Worm (Caenorhabditis elegans): ENCODE measurements around the gene gpa-2.

gpa-2 gene

DNA sequence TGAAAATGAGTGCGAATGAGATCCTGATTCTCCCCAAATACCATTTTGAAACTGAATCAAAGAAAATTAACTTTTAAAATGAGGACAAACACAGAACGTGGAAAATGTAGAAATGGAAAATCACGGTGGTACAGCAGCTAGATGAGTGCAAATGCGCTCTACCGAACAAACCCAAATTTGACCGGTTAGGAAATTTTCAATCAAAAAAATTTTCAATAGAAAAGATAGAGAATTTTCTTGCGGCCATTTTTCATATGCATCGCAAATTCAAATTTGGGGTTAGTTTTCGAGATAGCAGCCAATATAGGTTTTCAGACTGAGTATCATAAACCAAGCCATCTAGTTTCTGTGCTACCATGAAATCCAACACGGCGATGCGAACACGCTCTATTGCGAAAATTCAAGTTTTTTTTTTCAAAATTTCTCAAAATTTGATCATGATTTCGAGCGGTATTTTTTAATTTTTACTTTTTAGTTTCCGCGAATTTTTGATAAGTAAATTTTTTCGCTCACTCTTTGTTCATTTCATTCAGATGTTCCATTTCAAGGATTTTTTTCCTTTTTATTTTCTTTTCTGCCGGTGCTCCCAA is 42.7 kb downstream of the gpa-2 start, which contains the start of gene vha-18 (continued):
- TF ChIP-seq snpc-3.4 (tag; optimal IDR thresholded peaks at IDR 0.05) = peak; percentile 86
- TF ChIP-seq mxl-1 (tag; optimal IDR thresholded peaks at IDR 0.05) = no peak
- TF ChIP-seq attf-5 (GFP tag; optimal IDR thresholded peaks at IDR 0.05) = no peak
- peak; percentile 91 for TF ChIP-seq unc-130 (GFP tag; optimal IDR thresholded peaks at IDR 0.05)
- peak; percentile 94 for TF ChIP-seq madf-8 (GFP tag; conservative IDR thresholded peaks at IDR 0.05)
- peak; percentile 98 for TF ChIP-seq madf-6 (GFP tag; IDR thresholded peaks at IDR 0.05)
- no peak for TF ChIP-seq B0035.1 (tag; optimal IDR thresholded peaks at IDR 0.05)
- peak; percentile 92 for TF ChIP-seq dox-1 (GFP tag; IDR thresholded peaks at IDR 0.05)
- no peak for TF ChIP-seq fkh-3 (tag; optimal IDR thresholded peaks at IDR 0.05)
- TF ChIP-seq chd-7 (tag; optimal IDR thresholded peaks at IDR 0.05) = no peak
- no peak for TF ChIP-seq nfyb-1 (GFP tag; IDR thresholded peaks at IDR 0.05)
- TF ChIP-seq hrde-1 (tag; optimal IDR thresholded peaks at IDR 0.05; ENCODE audit: borderline replicate concordance) = peak; percentile 49
- TF ChIP-seq lir-1 (GFP tag; conservative IDR thresholded peaks at IDR 0.05) = peak; percentile 58; the same call in 1 of the 2 replicates

DNA sequence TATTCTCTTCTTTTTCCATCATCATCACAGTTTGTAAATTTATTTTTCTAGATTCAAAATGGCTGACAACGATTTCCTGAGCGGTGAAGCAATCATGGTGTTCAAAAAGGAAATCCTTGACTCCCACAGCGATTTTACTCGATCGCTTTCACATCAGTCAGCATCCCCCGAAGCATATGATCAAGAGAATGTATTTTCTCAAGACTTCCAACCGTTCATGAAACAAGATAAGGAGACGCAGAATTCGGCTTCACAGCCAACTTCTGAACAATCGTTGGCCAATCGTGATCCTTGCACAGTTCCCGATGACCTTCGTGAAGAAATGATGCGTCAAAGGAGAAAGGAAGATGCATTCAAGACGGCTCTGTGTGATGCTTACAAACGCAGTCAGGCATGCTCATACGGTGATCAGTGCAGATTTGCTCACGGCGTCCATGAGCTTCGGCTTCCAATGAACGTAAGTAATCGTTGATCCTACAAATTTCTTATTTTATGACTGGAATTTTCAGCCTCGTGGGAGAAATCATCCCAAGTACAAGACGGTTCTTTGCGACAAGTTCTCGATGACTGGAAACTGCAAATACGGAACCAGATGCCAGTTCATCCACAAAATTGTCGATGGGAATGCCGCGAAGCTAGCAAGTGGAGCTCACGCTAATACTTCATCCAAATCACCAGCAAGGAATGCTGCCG is 43.4 kb downstream of the gpa-2 start, which contains the start of gene pos-1:
TSS of gene pos-1 (plus strand) at position 51 of the 693 bp plus-strand sequence.
- no peak for TF ChIP-seq ets-4 (GFP tag; optimal IDR thresholded peaks at IDR 0.05)
- TF ChIP-seq madf-8 (GFP tag; conservative IDR thresholded peaks at IDR 0.05) = no peak
- no peak for TF ChIP-seq ceh-79 (tag; optimal IDR thresholded peaks at IDR 0.05)
- no peak for TF ChIP-seq rcor-1 (GFP tag; IDR thresholded peaks at IDR 0.05)
- TF ChIP-seq lin-26 (GFP tag; IDR thresholded peaks at IDR 0.05) = no peak
- no peak for TF ChIP-seq F57A8.1 (GFP tag; optimal IDR thresholded peaks at IDR 0.05)
- TF ChIP-seq madf-3 (GFP tag; IDR thresholded peaks at IDR 0.05) = no peak
- no peak for TF ChIP-seq tbx-9 (tag; optimal IDR thresholded peaks at IDR 0.05; ENCODE audit: borderline replicate concordance)
- no peak for TF ChIP-seq bed-1 (GFP tag; IDR thresholded peaks at IDR 0.05)

DNA sequence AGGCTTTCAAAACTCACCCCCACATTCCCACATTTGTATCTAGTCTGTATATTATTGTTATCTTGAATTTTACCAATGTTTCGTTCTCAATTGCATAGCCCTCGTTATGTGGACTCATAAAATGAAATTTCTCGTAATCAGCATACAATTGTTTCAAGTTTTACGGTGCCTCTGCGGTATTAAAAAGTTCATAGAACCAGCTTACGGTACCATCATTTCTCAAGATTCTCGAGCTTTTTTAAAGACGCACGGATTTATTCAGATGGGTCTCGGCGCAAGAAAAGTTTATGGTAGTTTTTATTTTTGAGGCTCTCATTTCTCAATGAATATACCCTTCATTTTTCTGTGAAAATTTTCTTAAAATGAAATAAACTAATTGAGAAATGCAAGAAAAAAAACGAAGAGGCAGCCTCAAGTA is 44.3 kb downstream of the gpa-2 start:
- peak; percentile 81 for TF ChIP-seq him-1 (tag; optimal IDR thresholded peaks at IDR 0.05)
- TF ChIP-seq aptf-2 (GFP tag; conservative IDR thresholded peaks at IDR 0.05) = no peak
- peak; percentile 56 for TF ChIP-seq ceh-100 (GFP tag; IDR thresholded peaks at IDR 0.05)
- peak in 1 of 3 experiments; percentile 9 for TF ChIP-seq lin-35 (GFP tag; optimal IDR thresholded peaks at IDR 0.05)
- peak; percentile 54 for TF ChIP-seq F10E7.11 (tag; optimal IDR thresholded peaks at IDR 0.05)
- peak; percentile 69 for TF ChIP-seq F33H1.4 (GFP tag; IDR thresholded peaks at IDR 0.05)
- peak in 1 of 2 experiments; percentile 2 for TF ChIP-seq rec-8 (tag; optimal IDR thresholded peaks at IDR 0.05)
- TF ChIP-seq ztf-18 (tag; optimal IDR thresholded peaks at IDR 0.05) = peak; percentile 55
- TF ChIP-seq F39B2.1 (GFP tag; IDR thresholded peaks at IDR 0.05) = peak; percentile 65; the same call in 1 of the 2 replicates
- no peak for TF ChIP-seq sdz-38 (tag; optimal IDR thresholded peaks at IDR 0.05)
- TF ChIP-seq B0019.2 (GFP tag; conservative IDR thresholded peaks at IDR 0.05) = 0 out of 2 replicates have a peak, but pooled peaks have one; percentile 36
- TF ChIP-seq tbx-9 (tag; optimal IDR thresholded peaks at IDR 0.05; ENCODE audit: borderline replicate concordance) = no peak
- no peak for TF ChIP-seq chd-7 (tag; optimal IDR thresholded peaks at IDR 0.05)
- peak; percentile 80 for TF ChIP-seq F52B5.7 (tag; optimal IDR thresholded peaks at IDR 0.05)
- peak; percentile 87 for TF ChIP-seq Y95B8A.8 (GFP tag; IDR thresholded peaks at IDR 0.05)
- TF ChIP-seq fkh-3 (tag; optimal IDR thresholded peaks at IDR 0.05) = peak; percentile 45
- TF ChIP-seq hsf-1 (GFP tag; IDR thresholded peaks at IDR 0.05) = peak; percentile 85
- TF ChIP-seq cebp-2 (GFP tag; IDR thresholded peaks at IDR 0.05) = 0 out of 2 replicates have a peak, but pooled peaks have one; percentile 20
- peak; percentile 70 for TF ChIP-seq nfyb-1 (GFP tag; IDR thresholded peaks at IDR 0.05)
- TF ChIP-seq pbrm-1 (GFP tag; IDR thresholded peaks at IDR 0.05) = peak; percentile 38
- TF ChIP-seq hmg-20 (GFP tag; IDR thresholded peaks at IDR 0.05) = 0 out of 2 replicates have a peak, but pooled peaks have one; percentile 9
- TF ChIP-seq lin-26 (GFP tag; IDR thresholded peaks at IDR 0.05) = peak; percentile 74
- TF ChIP-seq ets-4 (GFP tag; optimal IDR thresholded peaks at IDR 0.05) = no peak
- TF ChIP-seq snpc-4 (GFP tag; optimal IDR thresholded peaks at IDR 0.05) = no peak
- peak in 2 of 4 experiments; percentile 44 to 52 for TF ChIP-seq snpc-4 (tag; optimal IDR thresholded peaks at IDR 0.05)
- peak; percentile 27 for TF ChIP-seq repo-1 (tag; optimal IDR thresholded peaks at IDR 0.05)
- no peak for TF ChIP-seq F37B4.10 (GFP tag; IDR thresholded peaks at IDR 0.05)
- TF ChIP-seq atf-7 (tag; optimal IDR thresholded peaks at IDR 0.05) = peak; percentile 56

Data from whole organism, young adult.